Worm (Caenorhabditis elegans) whole organism, L4 larva: ENCODE results near the gene mca-1.

Experiments used
- F10B5.3 ChIP-seq: sonication (generic microtip); optimal IDR thresholded peaks from 2 replicates; lab custom pipeline; 2016; ENCODE audit warnings: mild to moderate bottlenecking, missing genetic modification characterization, missing compliant biosample characterization
- F44E2.7 ChIP-seq: fragments of 200-800 bp; sonication (Bioruptor generic); IDR thresholded peaks from 2 replicates; pipeline ENCODE4 v2.1.2; 2022; ENCODE audit warnings: missing genetic modification characterization, missing compliant biosample characterization
- R02D3.7 ChIP-seq: fragments of 150-350 bp; sonication (generic microtip); optimal IDR thresholded peaks from 3 replicates; lab custom pipeline; 2014; ENCODE audit warnings: missing biosample characterization, missing genetic modification characterization
- T20F7.1 ChIP-seq: fragments of 200-800 bp; sonication (Bioruptor generic); optimal IDR thresholded peaks from 2 replicates; lab custom pipeline; 2018; ENCODE audit warnings: mild to moderate bottlenecking, missing genetic modification characterization, missing compliant biosample characterization
- aha-1 ChIP-seq: fragments of 150-350 bp; peaks from one replicate; lab custom pipeline; 2014; ENCODE audit warnings: missing biosample characterization, missing genetic modification characterization
- ceh-20 ChIP-seq: fragments of 200-800 bp; sonication (Bioruptor generic); IDR thresholded peaks from 2 replicates; pipeline ENCODE4 v1.3.6; 2022; ENCODE audit warnings: missing genetic modification reagents, missing genetic modification characterization, missing compliant biosample characterization
- ceh-44 ChIP-seq: fragments of 200-800 bp; sonication (Bioruptor generic); IDR thresholded peaks from 2 replicates; pipeline ENCODE4 v1.3.6; 2022; ENCODE audit warnings: missing genetic modification reagents, missing genetic modification characterization, missing compliant biosample characterization
- ctbp-1 ChIP-seq: fragments of 200-800 bp; sonication (Bioruptor generic); IDR thresholded peaks from 2 replicates; pipeline ENCODE4 v1.3.6; 2022; ENCODE audit warnings: missing genetic modification reagents, missing genetic modification characterization, missing compliant biosample characterization
- daf-12 ChIP-seq: fragments of 150-350 bp; optimal IDR thresholded peaks from 2 replicates; lab custom pipeline; 2014; ENCODE audit warnings: missing biosample characterization, missing genetic modification reagents, missing genetic modification characterization
- daf-16 ChIP-seq, 3 experiments: sonication (generic microtip); optimal IDR thresholded peaks; 2 replicates each; lab custom pipeline; 2016 to 2017; ENCODE audit warnings: missing genetic modification characterization in 3 of 3, missing genetic modification reagents in 3 of 3, mild to moderate bottlenecking in 2 of 3, missing compliant biosample characterization in 2 of 3, missing biosample characterization in 1 of 3, moderate library complexity in 1 of 3
- dmd-6 ChIP-seq: fragments of 200-800 bp; sonication (Bioruptor generic); IDR thresholded peaks from 2 replicates; pipeline ENCODE4 v1.3.6; 2022; ENCODE audit warnings: missing genetic modification reagents, missing genetic modification characterization, missing compliant biosample characterization
- dmd-8 ChIP-seq: fragments of 200-800 bp; sonication (Bioruptor generic); IDR thresholded peaks from 2 replicates; pipeline ENCODE4 v1.3.6; 2022; ENCODE audit warnings: missing genetic modification characterization, missing compliant biosample characterization
- dpl-1 ChIP-seq: fragments of 150-350 bp; optimal IDR thresholded peaks from 2 replicates; lab custom pipeline; 2014; ENCODE audit warnings: missing biosample characterization, missing genetic modification reagents, missing genetic modification characterization
- egl-27 ChIP-seq: sonication (generic microtip); optimal IDR thresholded peaks from 3 replicates; lab custom pipeline; 2017; ENCODE audit warnings: missing biosample characterization, missing genetic modification reagents, missing genetic modification characterization
- fkh-10 ChIP-seq: fragments of 150-350 bp; optimal IDR thresholded peaks from 2 replicates; lab custom pipeline; 2014; ENCODE audit warnings: missing biosample characterization, missing genetic modification reagents, missing genetic modification characterization
- hlh-30 ChIP-seq: sonication (generic microtip); optimal IDR thresholded peaks from 2 replicates; lab custom pipeline; 2017; ENCODE audit warnings: antibody characterized with exemption, mild to moderate bottlenecking, missing genetic modification characterization, missing compliant biosample characterization; ENCODE audit not compliant: insufficient read depth
- hmg-1.1 ChIP-seq: fragments of 200-800 bp; sonication (Bioruptor generic); IDR thresholded peaks from 2 replicates; pipeline ENCODE4 v1.3.6; 2022; ENCODE audit warnings: missing genetic modification reagents, missing genetic modification characterization, missing compliant biosample characterization
- jun-1 ChIP-seq: fragments of 150-350 bp; optimal IDR thresholded peaks from 2 replicates; lab custom pipeline; 2014; ENCODE audit warnings: missing biosample characterization, missing genetic modification reagents, missing genetic modification characterization
- lim-7 ChIP-seq: fragments of 200-800 bp; sonication (Bioruptor generic); IDR thresholded peaks from 2 replicates; pipeline ENCODE4 v1.3.6; 2022; ENCODE audit warnings: missing genetic modification characterization, missing compliant biosample characterization
- lin-13 ChIP-seq: fragments of 150-350 bp; optimal IDR thresholded peaks from 2 replicates; lab custom pipeline; 2014; ENCODE audit warnings: missing biosample characterization, missing genetic modification reagents, missing genetic modification characterization
- lin-15B ChIP-seq: fragments of 150-350 bp; sonication (generic microtip); optimal IDR thresholded peaks from 3 replicates; lab custom pipeline; 2014; ENCODE audit warnings: missing biosample characterization, missing genetic modification characterization
- lin-38 ChIP-seq: fragments of 200-800 bp; sonication (Bioruptor generic); IDR thresholded peaks from 2 replicates; pipeline ENCODE4 v1.3.6; 2022; ENCODE audit warnings: missing genetic modification reagents, missing genetic modification characterization, missing compliant biosample characterization
- madf-5 ChIP-seq, 2 experiments: fragments of 200-800 bp; sonication (Bioruptor generic); IDR thresholded peaks; 2 replicates each; pipeline ENCODE4 v1.3.6; 2022; ENCODE audit warnings: missing compliant biosample characterization in 2 of 2, missing genetic modification characterization in 2 of 2
- mdl-1 ChIP-seq, 2 experiments: fragments of 150-350 bp in 1 of 2; sonication (generic microtip) in 1 of 2; optimal IDR thresholded peaks; 2 replicates each; lab custom pipeline; 2014 to 2017; ENCODE audit warnings: missing biosample characterization in 2 of 2, missing genetic modification characterization in 2 of 2
- mxl-2 ChIP-seq: fragments of 200-800 bp; sonication (Bioruptor generic); conservative IDR thresholded peaks from 2 replicates; pipeline ENCODE4 v1.3.6; 2022; ENCODE audit warnings: missing genetic modification reagents, missing genetic modification characterization, missing compliant biosample characterization
- nhr-10 ChIP-seq: fragments of 150-350 bp; optimal IDR thresholded peaks from 2 replicates; lab custom pipeline; 2014; ENCODE audit warnings: missing biosample characterization, missing genetic modification characterization
- nhr-111 ChIP-seq: fragments of 200-800 bp; sonication (Bioruptor generic); optimal IDR thresholded peaks from 2 replicates; lab custom pipeline; 2018; ENCODE audit warnings: mild to moderate bottlenecking, missing genetic modification characterization, missing compliant biosample characterization
- nhr-237 ChIP-seq: sonication (generic microtip); optimal IDR thresholded peaks from 2 replicates; lab custom pipeline; 2017; ENCODE audit warnings: missing biosample characterization, missing genetic modification characterization
- nhr-25 ChIP-seq: sonication (generic microtip); optimal IDR thresholded peaks from 2 replicates; lab custom pipeline; 2017; ENCODE audit warnings: missing genetic modification characterization, mild to moderate bottlenecking, missing compliant biosample characterization, antibody characterized with exemption, moderate library complexity, borderline replicate concordance; ENCODE audit not compliant: insufficient read depth
- nhr-41 ChIP-seq: fragments of 200-800 bp; sonication (Bioruptor generic); IDR thresholded peaks from 2 replicates; pipeline ENCODE4 v1.3.6; 2022; ENCODE audit warnings: missing genetic modification reagents, missing genetic modification characterization, missing compliant biosample characterization
- nhr-42 ChIP-seq: fragments of 200-800 bp; sonication (Bioruptor generic); IDR thresholded peaks from 2 replicates; pipeline ENCODE4 v1.3.6; 2022; ENCODE audit warnings: missing genetic modification characterization, missing compliant biosample characterization
- nhr-6 ChIP-seq: fragments of 150-350 bp; optimal IDR thresholded peaks from 2 replicates; lab custom pipeline; 2014; ENCODE audit warnings: missing biosample characterization, missing genetic modification characterization
- nhr-76 ChIP-seq: fragments of 150-350 bp; optimal IDR thresholded peaks from 2 replicates; lab custom pipeline; 2014; ENCODE audit warnings: missing biosample characterization, missing genetic modification characterization
- nhr-77 ChIP-seq: fragments of 150-350 bp; optimal IDR thresholded peaks from 2 replicates; lab custom pipeline; 2014; ENCODE audit warnings: missing biosample characterization, missing genetic modification characterization
- pha-4 ChIP-seq, 2 experiments: fragments of 150-350 bp in 1 of 2; fragments of 200-800 bp in 1 of 2; sonication (Bioruptor generic) in 1 of 2; IDR thresholded peaks in 1 of 2; optimal IDR thresholded peaks in 1 of 2; 2 replicates each; pipeline versions ENCODE4 v1.3.6 to Lab custom; 2014 to 2022; ENCODE audit warnings: missing genetic modification characterization in 2 of 2, missing genetic modification reagents in 2 of 2, missing biosample characterization in 1 of 2, missing compliant biosample characterization in 1 of 2
- rbr-2 ChIP-seq: sonication (generic microtip); optimal IDR thresholded peaks from 2 replicates; lab custom pipeline; 2016; ENCODE audit warnings: missing genotype, missing genetic modification characterization, missing compliant biosample characterization
- sdz-12 ChIP-seq: fragments of 200-800 bp; sonication (Bioruptor generic); optimal IDR thresholded peaks from 2 replicates; lab custom pipeline; 2018; ENCODE audit warnings: mild to moderate bottlenecking, missing genetic modification characterization, missing compliant biosample characterization
- skn-1 ChIP-seq: fragments of 150-350 bp; optimal IDR thresholded peaks from 2 replicates; lab custom pipeline; 2014; ENCODE audit warnings: missing biosample characterization, missing genetic modification characterization
- spr-1 ChIP-seq: sonication (generic microtip); optimal IDR thresholded peaks from 2 replicates; lab custom pipeline; 2016; ENCODE audit warnings: mild to moderate bottlenecking, missing genetic modification characterization, missing compliant biosample characterization
- tag-97 ChIP-seq: fragments of 200-800 bp; sonication (Bioruptor generic); IDR thresholded peaks from 2 replicates; pipeline ENCODE4 v1.3.6; 2022; ENCODE audit warnings: missing genetic modification characterization, missing compliant biosample characterization
- unc-62 ChIP-seq, 3 experiments: fragments of 150-350 bp in 1 of 3; sonication (generic microtip); optimal IDR thresholded peaks in 2 of 3; peaks in 1 of 3; 1 replicate in 1 of 3; 2 replicates in 2 of 3; lab custom pipeline; 2014 to 2017; ENCODE audit warnings: missing biosample characterization in 3 of 3, missing genetic modification characterization in 3 of 3, missing genetic modification reagents in 3 of 3, missing genotype in 1 of 3
- vab-7 ChIP-seq: fragments of 200-800 bp; sonication (Bioruptor generic); IDR thresholded peaks from 2 replicates; pipeline ENCODE4 v1.3.6; 2022; ENCODE audit warnings: missing genetic modification reagents, missing genetic modification characterization, missing compliant biosample characterization
- zag-1 ChIP-seq: fragments of 150-350 bp; optimal IDR thresholded peaks from 2 replicates; lab custom pipeline; 2014; ENCODE audit warnings: missing biosample characterization, missing genetic modification characterization
- zfp-3 ChIP-seq: fragments of 200-800 bp; sonication (Bioruptor generic); conservative IDR thresholded peaks from 2 replicates; pipeline ENCODE4 v1.3.6; 2022; ENCODE audit warnings: missing genetic modification reagents, missing genetic modification characterization, missing compliant biosample characterization
- ztf-11 ChIP-seq: fragments of 150-350 bp; optimal IDR thresholded peaks from 2 replicates; lab custom pipeline; 2014; ENCODE audit warnings: missing biosample characterization, missing genetic modification characterization
- ztf-7 ChIP-seq: fragments of 150-350 bp; optimal IDR thresholded peaks from 2 replicates; lab custom pipeline; 2014; ENCODE audit warnings: missing biosample characterization, missing genetic modification characterization

mca-1 gene

ce11 chrIV:9668103-9668672 is 33.4 kb upstream of the mca-1 start (continued):
- TF ChIP-seq R02D3.7 (tag; lab: Kevin White, UChicago) (no peak), zfp-3 (GFP tag; lab: Robert Waterston, UW) (no peak), unc-62 (GFP tag; optimal IDR thresholded peaks at IDR 0.05 in 1 of 2; lab: Kevin White, UChicago) (peak in 1 of 2 experiments; percentile 83), unc-62 (tag; optimal IDR thresholded peaks at IDR 0.05; lab: Kevin White, UChicago) (no peak), fkh-10 (GFP tag; lab: Kevin White, UChicago) (no peak), dpl-1 (no peak), T20F7.1 (GFP tag; lab: Kevin White, UChicago) (no peak), daf-16 (GFP tag; optimal IDR thresholded peaks at IDR 0.05; lab: Kevin White, UChicago) (no peak), daf-16 (tag; optimal IDR thresholded peaks at IDR 0.05; lab: Kevin White, UChicago) (peak; percentile 94), mdl-1 (tag; optimal IDR thresholded peaks at IDR 0.05; lab: Kevin White, UChicago) (peak in 1 of 2 experiments; percentile 38), ztf-7 (tag; lab: Kevin White, UChicago) (no peak), madf-5 (GFP tag; IDR thresholded peaks at IDR 0.05; lab: Robert Waterston, UW) (no peak), hlh-30 (tag; lab: Kevin White, UChicago) (peak; percentile 65), vab-7 (no peak), nhr-25 (no peak), dmd-8 (GFP tag; lab: Robert Waterston, UW) (no peak), zag-1 (tag; lab: Kevin White, UChicago) (no peak), nhr-77 (tag; lab: Kevin White, UChicago) (peak; percentile 13), daf-12 (tag; lab: Kevin White, UChicago) (no peak), spr-1 (tag; lab: Kevin White, UChicago) (no peak), jun-1 (tag; lab: Kevin White, UChicago) (no peak)

- TF ChIP-seq nhr-25: no peak
- TF ChIP-seq lin-13 (GFP tag; lab: Kevin White, UChicago): no peak
- TF ChIP-seq nhr-76 (tag; lab: Kevin White, UChicago): no peak
- peak; percentile 81 for TF ChIP-seq aha-1 (tag; lab: Kevin White, UChicago)
- no peak for TF ChIP-seq nhr-6 (tag; lab: Kevin White, UChicago)
- TF ChIP-seq tag-97: no peak
- no peak for TF ChIP-seq F44E2.7 (GFP tag; lab: Robert Waterston, UW)
- TF ChIP-seq lin-15B: no peak
- TF ChIP-seq nhr-42 (GFP tag; lab: Robert Waterston, UW): no peak
- peak; percentile 28 for TF ChIP-seq nhr-10
- no peak for TF ChIP-seq rbr-2
Observed at ce11 chrIV:9667084-9667483, 32.3 kb upstream of the mca-1 start.

- TF ChIP-seq aha-1 (tag; lab: Kevin White, UChicago) (peak; percentile 5), ctbp-1 (GFP tag; lab: Robert Waterston, UW) (peak; percentile 9; the same call in 1 of the 2 replicates), mxl-2 (no peak), unc-62 (GFP tag; optimal IDR thresholded peaks at IDR 0.05 in 1 of 2; lab: Kevin White, UChicago) (peak in 1 of 2 experiments; percentile 20), unc-62 (tag; optimal IDR thresholded peaks at IDR 0.05; lab: Kevin White, UChicago) (no peak), fkh-10 (GFP tag; lab: Kevin White, UChicago) (peak; percentile 73), lim-7 (no peak), ceh-20 (GFP tag; lab: Robert Waterston, UW) (no peak), F44E2.7 (GFP tag; lab: Robert Waterston, UW) (no peak)
Observed at ce11 chrIV:9659999-9660398, 25.3 kb upstream of the mca-1 start.

- TF ChIP-seq ceh-44 (GFP tag; lab: Robert Waterston, UW) (no peak), nhr-111 (no peak), F10B5.3 (tag; lab: Kevin White, UChicago) (no peak), vab-7 (no peak), nhr-41 (GFP tag; lab: Robert Waterston, UW) (no peak), nhr-76 (tag; lab: Kevin White, UChicago) (no peak), lin-38 (GFP tag; lab: Robert Waterston, UW) (no peak), nhr-237 (no peak), egl-27 (tag; lab: Kevin White, UChicago) (no peak), aha-1 (tag; lab: Kevin White, UChicago) (no peak), sdz-12 (no peak), ztf-11 (tag; lab: Kevin White, UChicago) (no peak), hmg-1.1 (GFP tag; lab: Robert Waterston, UW) (no peak), skn-1 (no peak), pha-4 (GFP tag; IDR thresholded peaks at IDR 0.05; lab: Robert Waterston, UW) (no peak), pha-4 (tag; optimal IDR thresholded peaks at IDR 0.05; lab: Kevin White, UChicago) (no peak), dmd-6 (no peak)
Observed at ce11 chrIV:9657753-9658152, 23.0 kb upstream of the mca-1 start, which contains the start of gene acc-1. acc-1 (plus strand) TSS chrIV:9658053.
